Worm (Caenorhabditis elegans): ENCODE results near the gene folt-1.

Gene folt-1

DNA sequence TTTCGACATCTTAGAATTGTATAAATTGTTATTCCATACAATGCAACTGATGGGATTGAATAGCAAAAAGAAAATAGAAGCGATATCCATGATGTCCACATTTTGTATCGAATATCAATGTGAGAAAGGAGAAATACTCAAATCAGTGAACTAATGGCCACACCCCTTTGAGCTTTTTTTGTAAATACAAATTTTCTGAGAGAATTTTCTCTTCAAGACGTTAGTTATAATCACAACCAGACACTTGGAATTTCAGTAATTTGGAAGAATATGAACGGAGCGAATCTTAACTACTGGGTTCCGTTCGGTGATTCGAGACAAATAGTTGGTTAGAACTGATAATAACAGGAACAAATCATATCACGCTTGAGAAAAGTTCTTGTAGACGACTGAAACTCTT, 20.5 kb downstream of the folt-1 start, which contains the start of gene srg-41:
Gene srg-41 (minus strand): TSS at position 101 of the 400 bp plus-strand sequence.
- TF ChIP-seq elt-3 (tag; optimal IDR thresholded peaks at IDR 0.05) (no peak), sptf-1 (tag; optimal IDR thresholded peaks at IDR 0.05) (no peak)

DNA sequence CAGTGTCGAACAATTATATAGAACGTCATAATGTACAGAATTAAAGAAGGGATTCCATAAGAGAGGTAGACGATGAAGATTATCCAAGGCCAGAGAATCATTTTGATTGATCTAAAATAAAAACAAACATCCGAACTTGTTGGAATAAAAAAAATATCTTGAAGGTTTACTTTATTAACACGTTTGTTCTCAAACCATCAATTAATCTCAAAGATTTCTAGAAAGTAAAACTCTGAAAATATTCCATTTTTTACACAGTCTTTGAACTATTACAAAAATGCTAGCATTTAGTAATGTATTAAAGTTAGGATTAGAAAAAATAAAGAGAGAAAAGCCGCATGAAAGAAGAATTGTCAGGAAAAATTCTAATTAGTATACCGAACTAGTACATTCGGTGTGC, 23.2 kb downstream of the folt-1 start, which contains the start of gene srg-40:
Gene srg-40 (minus strand): TSS at position 101 of the 400 bp plus-strand sequence.
- no peak for TF ChIP-seq ceh-43 (GFP tag; optimal IDR thresholded peaks at IDR 0.05)
- TF ChIP-seq lin-13 (tag; optimal IDR thresholded peaks at IDR 0.05): no peak

DNA sequence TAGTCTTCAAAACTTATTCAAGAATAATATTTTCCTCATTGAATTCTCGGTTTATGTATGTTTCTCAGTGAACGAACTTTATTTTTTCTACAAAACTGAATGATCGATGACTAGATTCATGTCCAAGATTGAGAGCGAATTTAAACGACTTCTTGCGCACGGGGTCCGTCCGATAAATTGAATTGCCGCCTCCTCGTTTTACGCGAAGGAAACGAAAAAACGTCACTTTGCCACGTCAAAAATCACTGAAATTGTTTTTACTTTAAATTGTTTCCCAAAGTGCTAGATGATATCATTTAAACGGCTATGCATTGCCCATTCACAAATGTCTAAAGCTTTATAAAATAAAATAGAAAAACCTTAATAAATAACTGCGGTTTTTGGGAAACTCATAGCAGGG, 26.5 kb downstream of the folt-1 start:
- TF ChIP-seq nhr-28 (tag; optimal IDR thresholded peaks at IDR 0.05) (no peak), elt-1 (tag; optimal IDR thresholded peaks at IDR 0.05; ENCODE audit: borderline replicate concordance, insufficient read depth) (no peak), lin-13 (tag; optimal IDR thresholded peaks at IDR 0.05) (no peak), mls-2 (tag; optimal IDR thresholded peaks at IDR 0.05) (no peak), lin-32 (GFP tag; optimal IDR thresholded peaks at IDR 0.05) (no peak), ceh-39 (tag; optimal IDR thresholded peaks at IDR 0.05) (no peak), ces-1 (GFP tag; optimal IDR thresholded peaks at IDR 0.05) (no peak), elt-3 (tag; optimal IDR thresholded peaks at IDR 0.05) (no peak), bed-3 (GFP tag; optimal IDR thresholded peaks at IDR 0.05) (no peak), cnd-1 (tag; optimal IDR thresholded peaks at IDR 0.05) (no peak), ztf-11 (tag; optimal IDR thresholded peaks at IDR 0.05) (no peak), M03D4.4 (tag; optimal IDR thresholded peaks at IDR 0.05) (no peak), snpc-4 (tag; optimal IDR thresholded peaks at IDR 0.05) (no peak), sem-2 (GFP tag; optimal IDR thresholded peaks at IDR 0.05) (no peak), nhr-237 (tag; optimal IDR thresholded peaks at IDR 0.05) (no peak), tbx-8 (GFP tag; optimal IDR thresholded peaks at IDR 0.05) (no peak), unc-62 (GFP tag; optimal IDR thresholded peaks at IDR 0.05) (no peak)

DNA sequence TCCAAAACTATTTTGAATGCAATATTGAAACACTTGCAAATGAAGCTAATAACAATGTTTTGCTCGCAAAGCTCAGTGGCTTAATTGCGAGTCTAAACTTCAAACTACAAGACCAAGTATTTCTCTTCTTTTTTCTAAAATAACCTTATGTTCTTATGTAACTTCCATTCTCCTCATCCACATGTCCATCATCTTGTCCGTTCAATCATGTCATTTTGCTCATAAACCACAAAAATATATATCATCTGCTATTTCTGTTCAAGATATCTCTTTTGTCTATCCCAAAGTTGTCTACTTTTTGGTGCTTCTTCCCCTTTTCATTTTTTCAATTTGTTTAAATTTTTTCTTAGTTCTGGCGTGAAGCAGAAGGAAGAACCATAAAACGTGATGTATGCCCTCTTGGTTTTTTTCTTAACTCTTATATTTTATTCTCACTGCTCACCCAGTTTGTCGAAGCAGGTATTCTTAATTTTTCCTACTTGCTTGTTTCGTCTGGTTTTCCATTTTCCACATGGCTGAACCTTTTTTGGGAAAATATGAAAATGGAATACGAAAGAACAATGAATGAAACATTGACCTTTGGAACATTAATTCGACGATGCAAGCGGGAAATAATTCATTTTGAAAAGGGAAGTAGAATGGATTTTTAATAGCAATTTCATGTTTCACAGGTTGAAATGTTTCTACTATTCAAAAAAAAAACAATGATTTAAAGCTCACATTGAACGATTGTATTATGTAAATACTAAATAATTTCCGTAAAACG, 29.5 kb downstream of the folt-1 start:
- TF ChIP-seq mep-1 (tag; optimal IDR thresholded peaks at IDR 0.05) (no peak), unc-39 (tag; optimal IDR thresholded peaks at IDR 0.05) (no peak), snpc-4 (tag; optimal IDR thresholded peaks at IDR 0.05) (no peak), ces-1 (GFP tag; optimal IDR thresholded peaks at IDR 0.05) (no peak), lsy-2 (tag; optimal IDR thresholded peaks at IDR 0.05) (no peak), ceh-83 (GFP tag; optimal IDR thresholded peaks at IDR 0.05) (no peak), ztf-11 (tag; optimal IDR thresholded peaks at IDR 0.05) (no peak), elt-3 (tag; optimal IDR thresholded peaks at IDR 0.05) (no peak), pha-4 (tag; optimal IDR thresholded peaks at IDR 0.05) (no peak), mls-2 (tag; optimal IDR thresholded peaks at IDR 0.05) (no peak), zip-8 (tag; optimal IDR thresholded peaks at IDR 0.05) (no peak), ceh-39 (tag; optimal IDR thresholded peaks at IDR 0.05) (no peak), M03D4.4 (tag; optimal IDR thresholded peaks at IDR 0.05) (no peak), elt-1 (tag; optimal IDR thresholded peaks at IDR 0.05; ENCODE audit: borderline replicate concordance, insufficient read depth) (no peak), lin-13 (tag; optimal IDR thresholded peaks at IDR 0.05) (no peak), sem-2 (GFP tag; optimal IDR thresholded peaks at IDR 0.05) (no peak), bed-3 (GFP tag; optimal IDR thresholded peaks at IDR 0.05) (no peak)

DNA sequence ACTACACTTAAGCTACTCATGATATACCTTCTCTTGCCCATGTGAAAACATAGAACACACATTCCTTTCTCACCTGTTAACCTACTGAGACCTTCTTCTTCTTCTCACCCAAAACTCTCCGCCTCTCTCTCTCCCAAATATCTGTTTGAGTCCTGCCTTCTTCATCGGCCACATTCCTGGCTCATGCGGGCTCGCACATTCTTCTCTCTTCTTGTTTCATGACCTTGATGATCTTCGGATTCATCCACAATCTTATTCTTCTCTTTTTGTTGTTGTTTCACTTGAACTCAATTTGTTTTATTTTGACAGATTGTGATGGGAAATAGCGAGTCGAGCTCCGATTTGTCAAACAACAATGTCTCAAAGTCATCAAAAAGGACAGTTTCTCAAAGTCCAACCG, 30.6 kb downstream of the folt-1 start, which contains the start of gene T19C4.5:
Gene T19C4.5 (plus strand): TSS at position 308 of the 400 bp plus-strand sequence.
- TF ChIP-seq pha-4 (tag; optimal IDR thresholded peaks at IDR 0.05) (no peak), lsy-2 (tag; optimal IDR thresholded peaks at IDR 0.05) (no peak), blmp-1 (tag; optimal IDR thresholded peaks at IDR 0.05) (no peak), bed-3 (GFP tag; optimal IDR thresholded peaks at IDR 0.05) (no peak), ztf-11 (tag; optimal IDR thresholded peaks at IDR 0.05) (no peak), M03D4.4 (tag; optimal IDR thresholded peaks at IDR 0.05) (no peak), ceh-39 (tag; optimal IDR thresholded peaks at IDR 0.05) (no peak), tbx-8 (GFP tag; optimal IDR thresholded peaks at IDR 0.05) (no peak), nhr-12 (tag; optimal IDR thresholded peaks at IDR 0.05) (no peak), mab-5 (tag; optimal IDR thresholded peaks at IDR 0.05) (no peak), ces-1 (GFP tag; optimal IDR thresholded peaks at IDR 0.05) (no peak), unc-62 (GFP tag; optimal IDR thresholded peaks at IDR 0.05) (no peak), zip-8 (tag; optimal IDR thresholded peaks at IDR 0.05) (no peak), lin-13 (tag; optimal IDR thresholded peaks at IDR 0.05) (no peak), sem-2 (GFP tag; optimal IDR thresholded peaks at IDR 0.05) (no peak), mep-1 (tag; optimal IDR thresholded peaks at IDR 0.05) (no peak), ham-2 (GFP tag; optimal IDR thresholded peaks at IDR 0.05) (no peak), drap-1 (GFP tag; optimal IDR thresholded peaks at IDR 0.05) (no peak)

All from whole organism, mixed stage, embryonic.